Fruit fly (Drosophila melanogaster) whole organism, wandering third instar larva: ENCODE measurements around the gene nst.

Source experiments
- Abd-B ChIP-seq: fragments of >200 bp; optimal IDR thresholded peaks from 2 replicates; lab custom pipeline; 2017; ENCODE audit warnings: missing biosample characterization, missing genetic modification characterization
- CG32264 ChIP-seq: fragments of 200-800 bp; sonication (Bioruptor generic); optimal IDR thresholded peaks from 2 replicates; lab custom pipeline; 2016; ENCODE audit warnings: missing biosample characterization, missing genetic modification characterization
- CG9705 ChIP-seq: fragments of 200-800 bp; sonication (Bioruptor generic); optimal IDR thresholded peaks from 2 replicates; lab custom pipeline; 2018; ENCODE audit warnings: missing biosample characterization, mild to moderate bottlenecking, missing genetic modification characterization
- CrebA ChIP-seq: fragments of 200-800 bp; sonication (Bioruptor generic); optimal IDR thresholded peaks from 2 replicates; lab custom pipeline; 2016; ENCODE audit warnings: missing biosample characterization, mild to moderate bottlenecking, missing genetic modification characterization, borderline replicate concordance
- Dfd ChIP-seq: fragments of >200 bp; optimal IDR thresholded peaks from 2 replicates; lab custom pipeline; 2017; ENCODE audit warnings: missing biosample characterization, missing genetic modification characterization
- Dif ChIP-seq: fragments of 200-275, 200-300 bp; sonication (Bioruptor generic); optimal IDR thresholded peaks from 2 replicates; lab custom pipeline; 2018; ENCODE audit warnings: missing biosample characterization, missing genetic modification characterization; ENCODE audit not compliant: partially characterized antibody
- GATAd ChIP-seq: sonication (Bioruptor generic); optimal IDR thresholded peaks from 2 replicates; lab custom pipeline; 2016; ENCODE audit warnings: missing biosample characterization, missing genetic modification characterization
- HLH106 ChIP-seq: fragments of 200-800 bp; optimal IDR thresholded peaks from 3 replicates; lab custom pipeline; 2019; ENCODE audit warnings: missing biosample characterization, mild to moderate bottlenecking, missing genetic modification characterization, moderate library complexity
- Hnf4 ChIP-seq: fragments of 200-800 bp; sonication (Bioruptor generic); optimal IDR thresholded peaks from 2 replicates; lab custom pipeline; 2016; ENCODE audit warnings: missing biosample characterization, mild to moderate bottlenecking, missing genetic modification characterization
- Hr78 ChIP-seq: fragments of >200 bp; optimal IDR thresholded peaks from 2 replicates; lab custom pipeline; 2017; ENCODE audit warnings: missing biosample characterization, missing genetic modification characterization
- Hr83 ChIP-seq: fragments of 200-300 bp; sonication (Bioruptor generic); optimal IDR thresholded peaks from 2 replicates; lab custom pipeline; 2016; ENCODE audit warnings: missing biosample characterization, mild to moderate bottlenecking, missing genetic modification characterization, moderate library complexity; ENCODE audit not compliant: poor library complexity, severe bottlenecking
- Jra ChIP-seq: sonication (Bioruptor generic); optimal IDR thresholded peaks from 2 replicates; lab custom pipeline; 2016; ENCODE audit warnings: missing biosample characterization, missing genetic modification characterization
- Mio ChIP-seq: sonication (Bioruptor generic); optimal IDR thresholded peaks from 2 replicates; lab custom pipeline; 2016; ENCODE audit warnings: missing biosample characterization, missing genetic modification characterization
- Myc ChIP-seq: fragments of >200 bp; optimal IDR thresholded peaks from 2 replicates; lab custom pipeline; 2017
- N ChIP-seq: fragments of >200 bp; optimal IDR thresholded peaks from 2 replicates; lab custom pipeline; 2018; ENCODE audit warnings: missing biosample characterization, missing external identifiers, missing genetic modification characterization
- OdsH ChIP-seq: fragments of 200-800 bp; sonication (Bioruptor generic); optimal IDR thresholded peaks from 2 replicates; lab custom pipeline; 2016; ENCODE audit warnings: missing biosample characterization, mild to moderate bottlenecking, missing genetic modification characterization
- Rel ChIP-seq, 2 experiments: fragments of 200-800 bp; sonication (Bioruptor generic) in 1 of 2; optimal IDR thresholded peaks; 2 replicates in 1 of 2; 3 replicates in 1 of 2; lab custom pipeline; 2016 to 2019; ENCODE audit warnings: mild to moderate bottlenecking in 2 of 2, missing biosample characterization in 2 of 2, missing genetic modification characterization in 2 of 2, moderate library complexity in 1 of 2
- Sp1 ChIP-seq: fragments of 200-800 bp; sonication (Bioruptor generic); optimal IDR thresholded peaks from 3 replicates; lab custom pipeline; 2019; ENCODE audit warnings: missing biosample characterization, mild to moderate bottlenecking, missing genetic modification characterization, moderate library complexity
- Vsx2 ChIP-seq: fragments of 200-300, 225-300 bp; sonication (Bioruptor generic); optimal IDR thresholded peaks from 2 replicates; lab custom pipeline; 2018; ENCODE audit warnings: missing biosample characterization, missing genetic modification characterization; ENCODE audit not compliant: partially characterized antibody
- br ChIP-seq: fragments of 200-800 bp; sonication (Bioruptor generic); optimal IDR thresholded peaks from 2 replicates; lab custom pipeline; 2016; ENCODE audit warnings: missing biosample characterization, missing genetic modification characterization
- brk ChIP-seq: fragments of 200-800 bp; sonication (Bioruptor generic); optimal IDR thresholded peaks from 2 replicates; lab custom pipeline; 2016; ENCODE audit warnings: missing biosample characterization, mild to moderate bottlenecking, missing genetic modification characterization
- dl ChIP-seq, 2 experiments: fragments of 175-275, 200-275 bp in 1 of 2; fragments of 200-275 bp in 1 of 2; sonication (Bioruptor generic); optimal IDR thresholded peaks; lab custom pipeline; 2018; ENCODE audit warnings: mild to moderate bottlenecking in 2 of 2, missing biosample characterization in 2 of 2, missing genetic modification characterization in 2 of 2, moderate library complexity in 2 of 2; ENCODE audit not compliant: partially characterized antibody in 2 of 2, insufficient read depth in 1 of 2
- dmrt93B ChIP-seq: fragments of 200-800 bp; sonication (Bioruptor generic); optimal IDR thresholded peaks from 2 replicates; lab custom pipeline; 2018; ENCODE audit warnings: missing biosample characterization, mild to moderate bottlenecking, missing genetic modification characterization
- dsf ChIP-seq: sonication (Bioruptor generic); optimal IDR thresholded peaks from 2 replicates; lab custom pipeline; 2016; ENCODE audit warnings: missing biosample characterization, missing genetic modification characterization, borderline replicate concordance
- ey ChIP-seq: fragments of 200-800 bp; sonication (Bioruptor generic); optimal IDR thresholded peaks from 2 replicates; lab custom pipeline; 2016; ENCODE audit warnings: missing biosample characterization, missing genetic modification characterization
- foxo ChIP-seq, 2 experiments: fragments of 200-800 bp; sonication (Bioruptor generic); optimal IDR thresholded peaks; 2 replicates in 1 of 2; 3 replicates in 1 of 2; lab custom pipeline; 2016 to 2017; ENCODE audit warnings: missing biosample characterization in 2 of 2, missing genetic modification characterization in 2 of 2
- fru ChIP-seq: fragments of 200-800 bp; sonication (Bioruptor generic); optimal IDR thresholded peaks from 3 replicates; lab custom pipeline; 2016; ENCODE audit warnings: missing biosample characterization, mild to moderate bottlenecking, missing genetic modification characterization
- h ChIP-seq: fragments of 200-800 bp; sonication (Bioruptor generic); optimal IDR thresholded peaks from 3 replicates; lab custom pipeline; 2016; ENCODE audit warnings: missing biosample characterization, mild to moderate bottlenecking, missing genetic modification characterization
- jim ChIP-seq: fragments of 175-275, 200-325 bp; sonication (Bioruptor generic); optimal IDR thresholded peaks from 2 replicates; lab custom pipeline; 2016; ENCODE audit warnings: missing biosample characterization, mild to moderate bottlenecking, missing genetic modification characterization
- lola ChIP-seq: fragments of >200 bp; optimal IDR thresholded peaks from 2 replicates; lab custom pipeline; 2017; ENCODE audit warnings: missing biosample characterization, missing genetic modification characterization
- pan ChIP-seq: fragments of >200 bp; optimal IDR thresholded peaks from 2 replicates; lab custom pipeline; 2017
- psq ChIP-seq: fragments of 200-800 bp; sonication (Bioruptor generic); optimal IDR thresholded peaks from 3 replicates; lab custom pipeline; 2017; ENCODE audit warnings: missing biosample characterization, mild to moderate bottlenecking, missing genetic modification characterization, moderate library complexity
- rgr ChIP-seq: fragments of 200-800 bp; sonication (Bioruptor generic); optimal IDR thresholded peaks from 3 replicates; lab custom pipeline; 2016; ENCODE audit warnings: missing biosample characterization, mild to moderate bottlenecking, missing genetic modification characterization
- sage ChIP-seq: fragments of 200-800 bp; sonication (Bioruptor generic); optimal IDR thresholded peaks from 2 replicates; lab custom pipeline; 2016; ENCODE audit warnings: missing biosample characterization, mild to moderate bottlenecking, missing genetic modification characterization
- sv ChIP-seq: fragments of 200-800 bp; sonication (Bioruptor generic); optimal IDR thresholded peaks from 3 replicates; lab custom pipeline; 2016; ENCODE audit warnings: missing biosample characterization, missing genetic modification characterization
- tai ChIP-seq: sonication (Bioruptor generic); optimal IDR thresholded peaks from 2 replicates; lab custom pipeline; 2016; ENCODE audit warnings: missing biosample characterization, missing genetic modification characterization
- woc ChIP-seq: sonication (Bioruptor generic); optimal IDR thresholded peaks from 2 replicates; lab custom pipeline; 2016; ENCODE audit warnings: missing biosample characterization, mild to moderate bottlenecking, missing genetic modification characterization

nst gene

dm6 chr3L:12549471-12549870 lies 19.5 kb upstream of the nst start:
- TF ChIP-seq OdsH (GFP tag; lab: Kevin White, UChicago) = no peak
- TF ChIP-seq brk (GFP tag; lab: Kevin White, UChicago) = no peak
- no peak for TF ChIP-seq Hr83 (GFP tag; lab: Kevin White, UChicago)
- TF ChIP-seq Hr78 = no peak
- no peak for TF ChIP-seq Jra (GFP tag; lab: Kevin White, UChicago)
- no peak for TF ChIP-seq Abd-B
- no peak for TF ChIP-seq tai (GFP tag; lab: Kevin White, UChicago)
- TF ChIP-seq Hnf4 = no peak
- no peak for TF ChIP-seq pan
- TF ChIP-seq dmrt93B (GFP tag; lab: Kevin White, UChicago) = no peak
- TF ChIP-seq Rel (GFP tag; optimal IDR thresholded peaks at IDR 0.05; lab: Kevin White, UChicago) = no peak
- no peak for TF ChIP-seq Rel (tag; optimal IDR thresholded peaks at IDR 0.05; lab: Kevin White, UChicago)
- TF ChIP-seq lola (GFP tag; lab: Kevin White, UChicago) = no peak
- no peak for TF ChIP-seq GATAd (GFP tag; lab: Kevin White, UChicago)
- TF ChIP-seq rgr (GFP tag; lab: Kevin White, UChicago) = no peak

dm6 chr3L:12537123-12537522 lies 7.2 kb upstream of the nst start, which contains the start of gene CG4069:
Gene CG4069 (minus strand): TSS chr3L:12537315.
- no peak for TF ChIP-seq Mio (GFP tag; lab: Kevin White, UChicago)
- no peak for TF ChIP-seq CG32264
- TF ChIP-seq Myc (lab: Kevin White, UChicago) = peak; percentile 31
- no peak for TF ChIP-seq HLH106 (tag; lab: Kevin White, UChicago)
- no peak for TF ChIP-seq lola (GFP tag; lab: Kevin White, UChicago)
- no peak for TF ChIP-seq h (GFP tag; lab: Kevin White, UChicago)
- TF ChIP-seq Dif (GFP tag; lab: Kevin White, UChicago) = no peak
- TF ChIP-seq dl (GFP tag; optimal IDR thresholded peaks at IDR 0.05; lab: Kevin White, UChicago; ENCODE audit: insufficient read depth in 1 of 2, partially characterized antibody in 2 of 2) = no peak

DNA sequence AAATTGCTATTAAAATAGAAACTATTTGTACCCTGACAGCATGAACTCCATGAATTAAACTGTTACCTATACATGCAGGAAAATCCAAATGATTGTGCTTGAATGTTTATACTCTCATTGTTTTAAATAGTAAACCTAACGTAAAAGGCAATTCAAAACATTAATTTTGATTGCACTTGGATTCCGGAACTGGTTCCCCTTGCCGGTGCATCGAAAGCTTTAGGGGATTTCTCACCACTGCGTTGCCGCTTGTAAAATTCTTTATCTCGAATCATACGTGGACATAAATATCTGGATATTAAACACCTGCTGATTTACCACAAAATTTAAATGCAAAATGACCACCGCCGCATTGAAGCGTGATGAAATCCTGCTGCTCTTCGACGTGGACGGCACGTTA lies 4.3 kb upstream of the nst start, which contains the start of gene Pmm2:
Pmm2 (plus strand) TSS at position 273 of the 400 bp plus-strand sequence.
- no peak for TF ChIP-seq dmrt93B (GFP tag; lab: Kevin White, UChicago)
- TF ChIP-seq ey (GFP tag; lab: Kevin White, UChicago) = no peak
- no peak for TF ChIP-seq Rel (GFP tag; optimal IDR thresholded peaks at IDR 0.05; lab: Kevin White, UChicago)
- TF ChIP-seq Rel (tag; optimal IDR thresholded peaks at IDR 0.05; lab: Kevin White, UChicago) = peak; percentile 2
- no peak for TF ChIP-seq Dif (GFP tag; lab: Kevin White, UChicago)
- no peak for TF ChIP-seq Hr78
- no peak for TF ChIP-seq Hnf4

- TF ChIP-seq sage (GFP tag; lab: Kevin White, UChicago) (peak; percentile 56), fru (peak; percentile 63), h (GFP tag; lab: Kevin White, UChicago) (no peak), Jra (GFP tag; lab: Kevin White, UChicago) (no peak), rgr (GFP tag; lab: Kevin White, UChicago) (peak; percentile 23), ey (GFP tag; lab: Kevin White, UChicago) (no peak), Dif (GFP tag; lab: Kevin White, UChicago) (no peak), Vsx2 (no peak), Myc (lab: Kevin White, UChicago) (peak; percentile 39), Sp1 (GFP tag; lab: Kevin White, UChicago) (peak; percentile 4), OdsH (GFP tag; lab: Kevin White, UChicago) (no peak), dl (GFP tag; optimal IDR thresholded peaks at IDR 0.05; lab: Kevin White, UChicago; ENCODE audit: insufficient read depth in 1 of 2, partially characterized antibody in 2 of 2) (no peak), Dfd (GFP tag; lab: Kevin White, UChicago) (no peak), CrebA (GFP tag; lab: Kevin White, UChicago) (no peak), foxo (GFP tag; optimal IDR thresholded peaks at IDR 0.05; lab: Kevin White, UChicago) (peak in 1 of 2 experiments; percentile 75), jim (GFP tag; lab: Kevin White, UChicago) (no peak), psq (GFP tag; lab: Kevin White, UChicago) (no peak), dmrt93B (GFP tag; lab: Kevin White, UChicago) (peak; percentile 81), sv (GFP tag; lab: Kevin White, UChicago) (peak; percentile 16), woc (GFP tag; lab: Kevin White, UChicago) (peak; percentile 46), HLH106 (tag; lab: Kevin White, UChicago) (peak; percentile 94), N (no peak), CG9705 (peak; percentile 28), Rel (GFP tag; optimal IDR thresholded peaks at IDR 0.05; lab: Kevin White, UChicago) (no peak), Rel (tag; optimal IDR thresholded peaks at IDR 0.05; lab: Kevin White, UChicago) (peak; percentile 80), br (no peak), GATAd (GFP tag; lab: Kevin White, UChicago) (no peak), Hnf4 (no peak), lola (GFP tag; lab: Kevin White, UChicago) (no peak), dsf (GFP tag; lab: Kevin White, UChicago) (no peak), pan (no peak), tai (GFP tag; lab: Kevin White, UChicago) (no peak)
These were observed 3.6 kb upstream of the nst start, which contains the start of the genes Tsf2 and CG34242 for dm6 chr3L:12533392-12534070. Gene Tsf2 (minus strand): TSS chr3L:12533724. Gene CG34242 (plus strand): TSS chr3L:12533996.
